Fruit fly (Drosophila melanogaster) whole organism, embryonic: Measurements from ENCODE around the gene 7B2.

Experiments used
- B-H1 ChIP-seq: fragments of 200-800 bp; sonication (Bioruptor generic); IDR thresholded peaks from 3 replicates; pipeline ENCODE4 v1.3.6; 2022; ENCODE audit warnings: missing biosample characterization, missing genetic modification characterization
- BEAF-32 ChIP-seq: fragments of 200-800 bp; sonication (Bioruptor generic); optimal IDR thresholded peaks from 3 replicates; lab custom pipeline; 2017; ENCODE audit warnings: missing biosample characterization, missing genetic modification characterization, mild to moderate bottlenecking, moderate library complexity, missing genetic modification reagents
- CG11695 ChIP-seq: fragments of 200-800 bp; sonication (Bioruptor generic); IDR thresholded peaks from 3 replicates; pipeline ENCODE4 v1.3.6; 2022; ENCODE audit warnings: missing biosample characterization, missing genetic modification characterization
- CG13296 ChIP-seq: fragments of 200-800 bp; sonication (Bioruptor generic); optimal IDR thresholded peaks from 3 replicates; lab custom pipeline; 2018; ENCODE audit warnings: missing biosample characterization, mild to moderate bottlenecking, missing genetic modification characterization
- CG13894 ChIP-seq: fragments of 200-800 bp; sonication (Bioruptor generic); optimal IDR thresholded peaks from 3 replicates; lab custom pipeline; 2018; ENCODE audit warnings: missing biosample characterization, mild to moderate bottlenecking, missing genetic modification characterization, moderate library complexity
- CG14014 ChIP-seq: fragments of 200-800 bp; sonication (Bioruptor generic); IDR thresholded peaks from 2 replicates; pipeline ENCODE4 v1.3.6; 2022; ENCODE audit warnings: missing biosample characterization, missing genetic modification characterization
- CG15479 ChIP-seq: fragments of 200-800 bp; sonication (Bioruptor generic); optimal IDR thresholded peaks from 3 replicates; lab custom pipeline; 2019; ENCODE audit warnings: missing biosample characterization, mild to moderate bottlenecking, missing genetic modification characterization, moderate library complexity
- CG15514 ChIP-seq: fragments of 200-800 bp; sonication (Bioruptor generic); optimal IDR thresholded peaks from 3 replicates; lab custom pipeline; 2017; ENCODE audit warnings: missing biosample characterization, missing genetic modification characterization, mild to moderate bottlenecking, moderate library complexity, missing genetic modification reagents
- CG1603 ChIP-seq: fragments of 200-800 bp; sonication (Bioruptor generic); optimal IDR thresholded peaks from 2 replicates; lab custom pipeline; 2019; ENCODE audit warnings: missing biosample characterization, mild to moderate bottlenecking, missing genetic modification characterization, moderate library complexity
- CG16815 ChIP-seq: fragments of 200-800 bp; sonication (Bioruptor generic); optimal IDR thresholded peaks from 3 replicates; lab custom pipeline; 2017; ENCODE audit warnings: missing biosample characterization, mild to moderate bottlenecking, missing genetic modification characterization
- CG2678 ChIP-seq: fragments of 200-800 bp; sonication (Bioruptor generic); optimal IDR thresholded peaks from 3 replicates; lab custom pipeline; 2019; ENCODE audit warnings: missing biosample characterization, mild to moderate bottlenecking, missing genetic modification characterization, moderate library complexity
- CG34422 ChIP-seq: fragments of 200-800 bp; sonication (Bioruptor generic); IDR thresholded peaks from 3 replicates; pipeline ENCODE4 v1.3.6; 2022; ENCODE audit warnings: missing biosample characterization, missing genetic modification characterization
- CG4617 ChIP-seq: fragments of 200-800 bp; sonication (Bioruptor generic); optimal IDR thresholded peaks from 3 replicates; lab custom pipeline; 2016; ENCODE audit warnings: missing biosample characterization, missing genetic modification characterization, borderline replicate concordance
- CG7839 ChIP-seq: fragments of 200-800 bp; sonication (Bioruptor generic); optimal IDR thresholded peaks from 3 replicates; lab custom pipeline; 2018; ENCODE audit warnings: missing biosample characterization, mild to moderate bottlenecking, missing genetic modification characterization, moderate library complexity
- CG8478 ChIP-seq: fragments of >200 bp; optimal IDR thresholded peaks from 2 replicates; lab custom pipeline; 2018
- CG9437 ChIP-seq: fragments of 200-800 bp; sonication (Bioruptor generic); optimal IDR thresholded peaks from 2 replicates; lab custom pipeline; 2018; ENCODE audit warnings: missing biosample characterization, mild to moderate bottlenecking, missing genetic modification characterization
- CG9817 ChIP-seq: fragments of 200-800 bp; sonication (Bioruptor generic); optimal IDR thresholded peaks from 2 replicates; lab custom pipeline; 2018; ENCODE audit warnings: missing biosample characterization, mild to moderate bottlenecking, missing genetic modification characterization, moderate library complexity
- CTCF ChIP-seq: fragments of 200-800 bp; sonication (Bioruptor generic); optimal IDR thresholded peaks from 2 replicates; lab custom pipeline; 2017; ENCODE audit warnings: missing biosample characterization, mild to moderate bottlenecking, missing genetic modification characterization, moderate library complexity
- Chrac-16 ChIP-seq: fragments of 200-800 bp; sonication (Bioruptor generic); optimal IDR thresholded peaks from 3 replicates; lab custom pipeline; 2016; ENCODE audit warnings: missing biosample characterization, missing genetic modification characterization
- D19B ChIP-seq: fragments of 200-800 bp; sonication (Bioruptor generic); optimal IDR thresholded peaks from 2 replicates; lab custom pipeline; 2017; ENCODE audit warnings: missing biosample characterization, mild to moderate bottlenecking, missing genetic modification characterization
- Dbx ChIP-seq: fragments of 200-800 bp; sonication (Bioruptor generic); IDR thresholded peaks from 3 replicates; pipeline ENCODE4 v1.3.6; 2022; ENCODE audit warnings: missing biosample characterization, missing genetic modification characterization
- Dek ChIP-seq: fragments of 200-800 bp; sonication (Bioruptor generic); optimal IDR thresholded peaks from 3 replicates; lab custom pipeline; 2019; ENCODE audit warnings: missing biosample characterization, mild to moderate bottlenecking, missing genetic modification characterization, moderate library complexity
- Dref ChIP-seq: fragments of 200-800 bp; sonication (Bioruptor generic); IDR thresholded peaks from 2 replicates; pipeline ENCODE4 v1.3.6; 2022; ENCODE audit warnings: missing biosample characterization, missing genetic modification characterization
- Ets97D ChIP-seq: fragments of 200-800 bp; sonication (Bioruptor generic); optimal IDR thresholded peaks from 3 replicates; lab custom pipeline; 2016; ENCODE audit warnings: missing biosample characterization, missing genetic modification characterization
- Jarid2 ChIP-seq: fragments of 200-800 bp; sonication (Bioruptor generic); optimal IDR thresholded peaks from 3 replicates; lab custom pipeline; 2017; ENCODE audit warnings: mild to moderate bottlenecking, missing biosample characterization, missing genetic modification reagents, missing genetic modification characterization
- Meics ChIP-seq: fragments of 200-800 bp; sonication (Bioruptor generic); optimal IDR thresholded peaks from 2 replicates; lab custom pipeline; 2017; ENCODE audit warnings: missing biosample characterization, mild to moderate bottlenecking, missing genetic modification characterization
- NC2α ChIP-seq: fragments of 200-800 bp; sonication (Bioruptor generic); optimal IDR thresholded peaks from 2 replicates; lab custom pipeline; 2016; ENCODE audit warnings: missing biosample characterization, missing genetic modification characterization
- NfI ChIP-seq: fragments of 200-800 bp; sonication (Bioruptor generic); optimal IDR thresholded peaks from 3 replicates; lab custom pipeline; 2018; ENCODE audit warnings: missing biosample characterization, mild to moderate bottlenecking, missing genetic modification characterization, moderate library complexity
- Ptx1 ChIP-seq: fragments of 200-800 bp; sonication (Bioruptor generic); IDR thresholded peaks from 2 replicates; pipeline ENCODE4 v1.3.6; 2022; ENCODE audit warnings: missing biosample characterization, missing genetic modification characterization
- Xrp1 ChIP-seq: fragments of 200-800 bp; sonication (Bioruptor generic); IDR thresholded peaks from 2 replicates; pipeline ENCODE4 v1.3.6; 2022; ENCODE audit warnings: missing biosample characterization, missing genetic modification characterization
- bbx ChIP-seq: fragments of 200-800 bp; sonication (Bioruptor generic); IDR thresholded peaks from 2 replicates; pipeline ENCODE4 v1.3.6; 2022; ENCODE audit warnings: missing biosample characterization, missing genetic modification characterization; ENCODE audit not compliant: partially characterized antibody
- chn ChIP-seq: fragments of 200-800 bp; sonication (Bioruptor generic); optimal IDR thresholded peaks from 2 replicates; lab custom pipeline; 2016; ENCODE audit warnings: missing biosample characterization, missing genetic modification characterization
- crp ChIP-seq, 2 experiments: fragments of 200-800 bp; sonication (Bioruptor generic); optimal IDR thresholded peaks; 2 replicates in 1 of 2; 3 replicates in 1 of 2; lab custom pipeline; 2017; ENCODE audit warnings: missing biosample characterization in 2 of 2, missing genetic modification characterization in 2 of 2, mild to moderate bottlenecking in 1 of 2, moderate library complexity in 1 of 2
- dan ChIP-seq: fragments of 200-800 bp; sonication (Bioruptor generic); IDR thresholded peaks from 2 replicates; pipeline ENCODE4 v1.3.6; 2022; ENCODE audit warnings: missing biosample characterization, missing genetic modification characterization
- dmrt11E ChIP-seq: fragments of 200-800 bp; sonication (Bioruptor generic); optimal IDR thresholded peaks from 3 replicates; lab custom pipeline; 2018; ENCODE audit warnings: missing biosample characterization, mild to moderate bottlenecking, missing genetic modification characterization, moderate library complexity
- dpn ChIP-seq, 2 experiments: fragments of 200-800 bp; sonication (Bioruptor generic); optimal IDR thresholded peaks; 3 replicates each; lab custom pipeline; 2016; ENCODE audit warnings: missing biosample characterization in 2 of 2, missing genetic modification characterization in 2 of 2
- fd64A ChIP-seq: fragments of 200-800 bp; sonication (Bioruptor generic); optimal IDR thresholded peaks from 3 replicates; lab custom pipeline; 2018; ENCODE audit warnings: missing biosample characterization, mild to moderate bottlenecking, missing genetic modification characterization
- gfzf ChIP-seq: fragments of 200-800 bp; sonication (Bioruptor generic); optimal IDR thresholded peaks from 2 replicates; lab custom pipeline; 2016; ENCODE audit warnings: missing biosample characterization, mild to moderate bottlenecking, missing genetic modification characterization, moderate library complexity
- ham ChIP-seq: fragments of 200-800 bp; sonication (Bioruptor generic); IDR thresholded peaks from 2 replicates; pipeline ENCODE4 v1.3.6; 2022; ENCODE audit warnings: missing biosample characterization, missing genetic modification characterization
- her ChIP-seq: fragments of 200-800 bp; sonication (Bioruptor generic); optimal IDR thresholded peaks from 2 replicates; lab custom pipeline; 2016; ENCODE audit warnings: missing biosample characterization, missing genetic modification characterization
- insv ChIP-seq, 2 experiments: fragments of 200-800 bp; sonication (Bioruptor generic); optimal IDR thresholded peaks; 3 replicates each; lab custom pipeline; 2016 to 2018; ENCODE audit warnings: missing biosample characterization in 2 of 2, missing genetic modification characterization in 2 of 2
- inv ChIP-seq: fragments of 200-800 bp; sonication (Bioruptor generic); IDR thresholded peaks from 2 replicates; pipeline ENCODE4 v1.3.6; 2022; ENCODE audit warnings: missing biosample characterization, missing genetic modification characterization; ENCODE audit not compliant: partially characterized antibody
- lab ChIP-seq: fragments of 200-800 bp; sonication (Bioruptor generic); optimal IDR thresholded peaks from 3 replicates; lab custom pipeline; 2017; ENCODE audit warnings: missing biosample characterization, missing genetic modification characterization, mild to moderate bottlenecking, moderate library complexity, missing genetic modification reagents
- lola ChIP-seq, 3 experiments: fragments of >200 bp in 2 of 3; fragments of 200-800 bp in 1 of 3; sonication (Bioruptor generic) in 1 of 3; optimal IDR thresholded peaks; 2 replicates each; lab custom pipeline; 2017 to 2019; ENCODE audit warnings: missing biosample characterization in 3 of 3, missing genetic modification characterization in 3 of 3, mild to moderate bottlenecking in 1 of 3, moderate library complexity in 1 of 3
- rib ChIP-seq: fragments of 200-800 bp; sonication (Bioruptor generic); IDR thresholded peaks from 2 replicates; pipeline ENCODE4 v1.3.6; 2022; ENCODE audit warnings: missing biosample characterization, missing genetic modification characterization
- seq ChIP-seq: fragments of 200-800 bp; sonication (Bioruptor generic); IDR thresholded peaks from 2 replicates; pipeline ENCODE4 v1.3.6; 2022; ENCODE audit warnings: missing biosample characterization, missing genetic modification characterization
- sr ChIP-seq: fragments of 200-800 bp; sonication (Bioruptor generic); IDR thresholded peaks from 3 replicates; pipeline ENCODE4 v1.3.6; 2022; ENCODE audit warnings: missing biosample characterization, missing genetic modification characterization
- tap ChIP-seq: fragments of 200-800 bp; optimal IDR thresholded peaks from 3 replicates; lab custom pipeline; 2019; ENCODE audit warnings: missing biosample characterization, mild to moderate bottlenecking, missing genetic modification characterization, moderate library complexity
- tup ChIP-seq: fragments of 200-800 bp; sonication (Bioruptor generic); optimal IDR thresholded peaks from 2 replicates; lab custom pipeline; 2016; ENCODE audit warnings: missing biosample characterization, mild to moderate bottlenecking, missing genetic modification characterization, moderate library complexity
- usp ChIP-seq: fragments of >200 bp; optimal IDR thresholded peaks from 2 replicates; lab custom pipeline; 2017; ENCODE audit warnings: missing biosample characterization, missing genetic modification characterization

Gene 7B2

DNA sequence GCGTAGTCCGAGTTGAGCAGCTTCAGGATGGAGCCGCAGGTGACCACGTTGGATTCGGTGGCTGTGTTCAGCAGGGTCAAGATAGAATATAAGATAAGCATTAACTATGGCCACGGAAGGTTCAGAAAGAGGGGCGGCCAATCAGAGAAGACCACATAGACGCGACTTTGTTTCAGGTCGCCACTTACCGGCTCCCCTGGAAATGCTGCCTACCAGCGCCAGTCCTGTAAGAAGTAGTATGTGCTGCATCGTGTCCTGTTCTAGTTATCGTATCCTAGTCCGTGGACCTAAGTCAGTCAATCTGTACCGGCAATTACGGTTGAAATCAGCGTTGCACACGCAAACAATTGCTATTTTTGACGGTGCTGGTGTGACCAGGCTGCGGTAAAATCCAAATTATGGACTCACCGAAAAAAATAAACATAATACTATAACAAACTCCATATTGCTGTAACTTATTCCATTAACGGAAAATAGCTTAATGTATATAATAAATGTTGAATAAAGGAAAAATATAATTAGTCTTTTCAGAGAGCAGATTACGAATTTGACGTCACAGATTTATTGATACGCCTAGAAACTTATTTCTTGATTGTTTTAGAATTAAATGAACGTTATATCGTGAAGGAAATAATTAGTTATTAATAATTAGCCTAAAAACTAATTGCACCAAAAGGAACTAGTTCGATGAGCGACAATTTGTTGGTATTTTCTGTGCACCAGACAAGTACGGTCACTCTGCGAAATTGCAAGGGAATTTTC lies 22.0 kb upstream of the 7B2 start, which contains the start of the genes CG11999 and CG1161 (continued):
- TF ChIP-seq D19B (GFP tag; lab: Kevin White, UChicago) (no peak), CG2678 (tag; lab: Kevin White, UChicago) (no peak), gfzf (GFP tag; lab: Kevin White, UChicago) (peak; percentile 70), B-H1 (GFP tag; lab: Robert Waterston, UW) (no peak), CG9817 (no peak), usp (no peak), lola (GFP tag; optimal IDR thresholded peaks at IDR 0.05; lab: Kevin White, UChicago) (no peak), tup (no peak), CTCF (GFP tag; lab: Kevin White, UChicago) (no peak), NC2α (no peak), tap (tag; lab: Kevin White, UChicago) (no peak), CG14014 (GFP tag; lab: Robert Waterston, UW) (no peak), Xrp1 (GFP tag; lab: Robert Waterston, UW) (no peak), CG16815 (GFP tag; lab: Kevin White, UChicago) (no peak), Ptx1 (GFP tag; lab: Robert Waterston, UW) (no peak), ham (GFP tag; lab: Robert Waterston, UW) (no peak), seq (GFP tag; lab: Robert Waterston, UW) (no peak), Jarid2 (GFP tag; lab: Kevin White, UChicago) (no peak), CG13894 (tag; lab: Kevin White, UChicago) (no peak), dmrt11E (tag; lab: Kevin White, UChicago) (peak; percentile 9), rib (GFP tag; lab: Robert Waterston, UW) (no peak), CG7839 (peak; percentile 11), BEAF-32 (peak; percentile 36), bbx (no peak), inv (GFP tag; lab: Robert Waterston, UW) (no peak), NfI (GFP tag; lab: Kevin White, UChicago) (no peak), Dref (GFP tag; lab: Robert Waterston, UW) (no peak), CG13296 (GFP tag; lab: Kevin White, UChicago) (no peak), dan (GFP tag; lab: Robert Waterston, UW) (no peak), Dek (tag; lab: Kevin White, UChicago) (no peak), fd64A (GFP tag; lab: Kevin White, UChicago) (no peak), CG4617 (GFP tag; lab: Kevin White, UChicago) (peak; percentile 49), CG1603 (tag; lab: Kevin White, UChicago) (no peak), Dbx (GFP tag; lab: Robert Waterston, UW) (no peak), crp (GFP tag; optimal IDR thresholded peaks at IDR 0.05; lab: Kevin White, UChicago) (no peak), Chrac-16 (GFP tag; lab: Kevin White, UChicago) (peak; percentile 16), Meics (GFP tag; lab: Kevin White, UChicago) (no peak), lab (GFP tag; lab: Kevin White, UChicago) (no peak), CG8478 (lab: Kevin White, UChicago) (no peak), her (GFP tag; lab: Kevin White, UChicago) (no peak), CG15514 (GFP tag; lab: Kevin White, UChicago) (peak; percentile 99), CG9437 (GFP tag; lab: Kevin White, UChicago) (peak; percentile 10), CG11695 (no peak), CG15479 (GFP tag; lab: Kevin White, UChicago) (no peak), Ets97D (no peak), chn (GFP tag; lab: Kevin White, UChicago) (no peak), dpn (GFP tag; optimal IDR thresholded peaks at IDR 0.05; lab: Kevin White, UChicago) (no peak), CG34422 (GFP tag; lab: Robert Waterston, UW) (0 out of 3 replicates have a peak, but pooled peaks have one; percentile 24), insv (GFP tag; optimal IDR thresholded peaks at IDR 0.05; lab: Kevin White, UChicago) (no peak), sr (no peak)
